Worm (Caenorhabditis elegans): Measurements from ENCODE around the gene T05C12.9.

The T05C12.9 gene

DNA sequence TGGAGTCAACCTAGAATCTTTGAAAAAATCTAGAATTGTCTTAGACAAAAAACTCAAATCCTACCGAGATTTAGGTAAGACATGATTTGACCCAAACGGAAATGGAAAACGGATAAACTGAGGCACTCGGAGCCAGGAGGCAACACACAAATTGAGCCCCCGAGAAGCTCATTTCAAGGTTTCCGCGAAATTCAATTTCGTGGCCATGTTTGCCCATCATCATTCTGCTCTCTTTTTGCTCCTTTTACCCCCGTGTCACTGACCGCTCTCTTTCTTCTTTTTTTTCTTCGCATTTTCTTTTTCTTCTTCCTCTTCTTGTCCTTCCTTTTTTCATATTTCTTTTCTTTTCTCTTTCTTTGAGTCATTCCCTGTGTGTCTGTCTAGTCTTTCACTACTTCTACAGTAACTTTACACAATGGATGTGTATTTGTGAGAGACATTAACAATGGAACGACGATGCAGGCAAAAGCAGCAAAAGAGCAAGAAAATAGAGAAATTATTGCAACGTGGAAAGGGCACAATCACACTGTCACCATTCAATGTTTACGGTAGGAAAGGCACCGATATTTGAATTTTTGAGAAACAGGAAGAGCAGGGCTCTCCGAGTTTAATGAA lies 40.2 kb downstream of the T05C12.9 start (continued):
- TF ChIP-seq mdt-29 (GFP tag; IDR thresholded peaks at IDR 0.05): no peak
- no peak for TF ChIP-seq nhr-11 (tag; optimal IDR thresholded peaks at IDR 0.05)
- no peak for TF ChIP-seq snpc-1.2 (GFP tag; IDR thresholded peaks at IDR 0.05)
- peak; percentile 63 for TF ChIP-seq fkh-10 (GFP tag; optimal IDR thresholded peaks at IDR 0.05)
- TF ChIP-seq lir-3 (tag; optimal IDR thresholded peaks at IDR 0.05): no peak
- TF ChIP-seq unc-130 (GFP tag; optimal IDR thresholded peaks at IDR 0.05): no peak
- peak; percentile 82 for TF ChIP-seq nhr-6 (tag; optimal IDR thresholded peaks at IDR 0.05)
- TF ChIP-seq ztf-11 (tag; optimal IDR thresholded peaks at IDR 0.05): no peak
- TF ChIP-seq tra-1 (GFP tag; IDR thresholded peaks at IDR 0.05): no peak

DNA sequence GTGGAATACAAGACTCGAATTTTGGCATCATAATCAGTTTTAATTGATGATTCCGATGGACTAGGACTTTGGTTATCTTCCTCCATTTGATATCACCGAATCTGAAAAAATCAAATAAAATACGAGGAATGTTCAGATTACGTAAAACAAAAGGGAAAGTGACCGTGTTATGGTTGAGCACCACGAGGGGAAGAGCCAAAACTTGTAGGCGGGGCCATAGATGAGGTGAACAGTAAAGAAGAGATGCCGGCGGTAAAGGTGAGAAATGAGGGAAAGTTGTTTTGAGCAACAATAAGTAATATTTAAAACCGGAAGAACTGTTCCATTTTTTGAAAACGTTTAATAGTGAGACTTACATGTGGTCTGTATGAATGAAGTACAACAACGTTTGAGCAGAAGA lies 43.1 kb downstream of the T05C12.9 start, which contains the start of gene F10B5.3:
Gene F10B5.3 (minus strand): TSS at position 101 of the 400 bp plus-strand sequence.
- TF ChIP-seq madf-5 (GFP tag; IDR thresholded peaks at IDR 0.05): no peak
- TF ChIP-seq F10B5.3 (tag; optimal IDR thresholded peaks at IDR 0.05): no peak
- no peak for TF ChIP-seq set-16 (GFP tag; IDR thresholded peaks at IDR 0.05)
- no peak for TF ChIP-seq nhr-11 (tag; optimal IDR thresholded peaks at IDR 0.05)
- peak in 1 of 2 experiments; percentile 7 for TF ChIP-seq unc-62 (GFP tag; optimal IDR thresholded peaks at IDR 0.05 in 1 of 2)
- TF ChIP-seq unc-62 (tag; optimal IDR thresholded peaks at IDR 0.05): no peak
- no peak for TF ChIP-seq hmg-1.1 (GFP tag; IDR thresholded peaks at IDR 0.05)

DNA sequence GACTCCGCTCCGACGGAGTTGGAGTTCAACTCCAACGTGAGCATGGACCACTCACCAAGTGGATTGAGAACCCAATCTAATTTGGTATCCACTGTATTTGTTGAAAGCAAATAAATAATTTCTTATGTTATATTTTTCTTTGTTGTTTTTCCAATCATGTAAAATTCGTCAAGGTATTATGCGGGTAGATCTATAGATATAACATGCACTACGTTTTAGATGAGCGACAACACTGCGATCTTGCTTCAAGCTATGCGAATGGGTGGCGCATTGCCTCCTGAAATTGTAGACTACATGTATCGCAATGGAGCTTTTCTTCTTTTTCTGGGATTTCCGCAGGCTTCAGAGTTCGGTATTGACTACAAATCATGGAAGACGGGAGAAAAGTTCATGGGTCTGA lies 48.5 kb downstream of the T05C12.9 start, which contains the start of gene F10B5.2:
Gene F10B5.2 (plus strand): TSS at position 220 of the 400 bp plus-strand sequence.
- TF ChIP-seq mxl-2 (GFP tag; conservative IDR thresholded peaks at IDR 0.05) (no peak), F26F4.8 (GFP tag; conservative IDR thresholded peaks at IDR 0.05) (0 out of 2 replicates have a peak, but pooled peaks have one; percentile 48), arid-1 (GFP tag; conservative IDR thresholded peaks at IDR 0.05) (0 out of 2 replicates have a peak, but pooled peaks have one; percentile 54), F49E8.2 (tag; optimal IDR thresholded peaks at IDR 0.05; ENCODE audit: borderline replicate concordance) (peak; percentile 61), unc-130 (GFP tag; optimal IDR thresholded peaks at IDR 0.05) (peak; percentile 8), snpc-1.2 (GFP tag; IDR thresholded peaks at IDR 0.05) (0 out of 2 replicates have a peak, but pooled peaks have one; percentile 49), daf-19 (GFP tag; conservative IDR thresholded peaks at IDR 0.05) (0 out of 2 replicates have a peak, but pooled peaks have one; percentile 41), F37D6.2 (tag; optimal IDR thresholded peaks at IDR 0.05) (no peak), lin-38 (GFP tag; IDR thresholded peaks at IDR 0.05) (peak; percentile 50), Y48G9A.11 (GFP tag; IDR thresholded peaks at IDR 0.05) (0 out of 2 replicates have a peak, but pooled peaks have one; percentile 48), ztf-11 (tag; optimal IDR thresholded peaks at IDR 0.05) (no peak), pqm-1 (tag; optimal IDR thresholded peaks at IDR 0.05) (no peak)

DNA sequence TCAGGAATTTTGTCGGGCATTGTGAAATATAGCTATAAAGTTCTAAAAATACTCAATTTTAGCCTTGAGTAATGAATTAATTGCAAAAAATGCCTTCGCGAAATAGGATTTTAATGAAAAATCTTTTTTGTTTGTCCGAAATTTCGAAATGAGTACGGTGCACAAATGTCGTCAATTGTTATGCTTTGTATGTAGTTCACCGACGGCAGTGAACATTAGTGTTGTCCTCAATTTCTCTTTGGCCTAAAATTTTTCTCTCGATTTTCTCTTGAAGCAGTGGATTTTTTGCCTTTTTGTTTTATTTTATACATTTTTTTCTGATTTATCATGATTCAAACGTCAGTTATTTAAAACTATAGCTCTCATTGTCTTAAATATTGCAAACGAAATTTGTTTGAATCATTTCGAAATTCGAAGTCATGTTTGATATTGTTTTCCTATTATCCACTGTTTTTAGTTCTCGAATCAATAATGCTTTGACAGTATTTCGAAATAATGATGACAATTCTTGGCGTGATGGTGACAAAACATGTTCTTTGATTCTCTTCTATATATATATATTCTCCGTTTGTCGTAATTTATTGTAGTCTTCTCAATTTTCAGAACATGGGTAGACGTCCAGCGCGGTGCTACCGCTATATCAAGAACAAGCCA lies 49.6 kb downstream of the T05C12.9 start, which contains the start of the genes ints-11 and rpl-10:
Gene ints-11 (minus strand): TSS at position 201 of the 654 bp plus-strand sequence.
Gene rpl-10 (plus strand): TSS at position 604 of the 654 bp plus-strand sequence.
- TF ChIP-seq mep-1 (tag; optimal IDR thresholded peaks at IDR 0.05): peak; percentile 25
- peak; percentile 68 for TF ChIP-seq dpl-1 (GFP tag; optimal IDR thresholded peaks at IDR 0.05)
- TF ChIP-seq set-16 (GFP tag; IDR thresholded peaks at IDR 0.05): no peak
- peak; percentile 69 for TF ChIP-seq mes-2 (tag; optimal IDR thresholded peaks at IDR 0.05; ENCODE audit: poor library complexity, severe bottlenecking)
- TF ChIP-seq nhr-6 (tag; optimal IDR thresholded peaks at IDR 0.05): peak; percentile 10
- peak; percentile 51 for TF ChIP-seq hlh-30 (tag; optimal IDR thresholded peaks at IDR 0.05; ENCODE audit: insufficient read depth)
- no peak for TF ChIP-seq zip-11 (GFP tag; IDR thresholded peaks at IDR 0.05)
- TF ChIP-seq fkh-10 (GFP tag; optimal IDR thresholded peaks at IDR 0.05): no peak
- TF ChIP-seq lin-38 (GFP tag; IDR thresholded peaks at IDR 0.05): peak; percentile 58
- TF ChIP-seq nhr-28 (tag; optimal IDR thresholded peaks at IDR 0.05): peak; percentile 7
- peak; percentile 20 for TF ChIP-seq dve-1 (tag; optimal IDR thresholded peaks at IDR 0.05; ENCODE audit: insufficient read depth)
- TF ChIP-seq lsy-2 (tag; optimal IDR thresholded peaks at IDR 0.05): peak in 1 of 2 experiments; percentile 97
